Worm (Caenorhabditis elegans) whole organism, L3 larva: ENCODE results near the gene R12B2.7.

Source experiments
- eor-1 ChIP-seq, 2 experiments: fragments of 150-350 bp; optimal IDR thresholded peaks; 2 replicates each; lab custom pipeline; 2014 to 2018; ENCODE audit warnings: missing biosample characterization in 2 of 2, missing genetic modification characterization in 2 of 2
- fos-1 ChIP-seq: fragments of 150-350 bp; optimal IDR thresholded peaks from 2 replicates; lab custom pipeline; 2014; ENCODE audit warnings: missing biosample characterization, missing genetic modification characterization
- nhr-11 ChIP-seq: fragments of 150-350 bp; optimal IDR thresholded peaks from 2 replicates; lab custom pipeline; 2014; ENCODE audit warnings: missing biosample characterization, missing genetic modification characterization
- nhr-12 ChIP-seq: fragments of 150-350 bp; optimal IDR thresholded peaks from 2 replicates; lab custom pipeline; 2014; ENCODE audit warnings: missing biosample characterization, missing genetic modification characterization
- nhr-77 ChIP-seq: fragments of 150-350 bp; optimal IDR thresholded peaks from 2 replicates; lab custom pipeline; 2014; ENCODE audit warnings: missing biosample characterization, missing genetic modification characterization
- snpc-4 ChIP-seq: fragments of 150-350 bp; optimal IDR thresholded peaks from 2 replicates; lab custom pipeline; 2014; ENCODE audit warnings: missing biosample characterization, missing genetic modification characterization
- ztf-4 ChIP-seq: fragments of 150-350 bp; optimal IDR thresholded peaks from 2 replicates; lab custom pipeline; 2014; ENCODE audit warnings: missing biosample characterization, missing genetic modification characterization

DNA sequence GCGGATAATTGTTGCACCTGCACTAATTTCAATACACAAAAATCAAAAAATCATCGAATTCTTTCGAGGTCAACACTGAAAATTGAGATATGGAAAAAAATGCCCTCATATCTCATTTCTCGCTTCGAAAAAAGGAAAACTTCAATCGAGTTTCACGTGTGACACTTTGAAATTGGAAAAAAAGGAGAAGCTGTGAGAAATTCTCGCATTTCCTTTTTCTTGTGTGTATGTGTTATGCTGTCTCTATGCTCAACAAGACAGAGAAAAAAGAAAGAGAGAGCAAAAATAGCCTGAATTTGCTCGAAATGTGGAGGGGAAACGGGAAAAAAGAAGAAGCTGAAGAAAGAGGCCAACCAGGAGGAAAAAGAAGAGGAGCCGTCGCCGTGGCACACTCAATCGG lies 31.6 kb downstream of the R12B2.7 start:
- TF ChIP-seq fos-1 (tag; lab: Kevin White, UChicago) (no peak), nhr-11 (tag; lab: Kevin White, UChicago) (no peak), nhr-77 (no peak), snpc-4 (tag; lab: Kevin White, UChicago) (no peak), eor-1 (tag; optimal IDR thresholded peaks at IDR 0.05; lab: Kevin White, UChicago) (no peak), nhr-12 (tag; lab: Kevin White, UChicago) (no peak), ztf-4 (tag; lab: Kevin White, UChicago) (no peak)
